Fruit fly (Drosophila melanogaster) whole organism, adult: ENCODE measurements around the gene ds.

Experiments
- CG11617 ChIP-seq: fragments of 200-800 bp; sonication (Bioruptor generic); optimal IDR thresholded peaks from 2 replicates; lab custom pipeline; 2017; ENCODE audit warnings: mild to moderate bottlenecking, missing biosample characterization, missing genetic modification reagents, missing genetic modification characterization
- CG12768 ChIP-seq: fragments of 200-800 bp; sonication (Bioruptor generic); optimal IDR thresholded peaks from 2 replicates; lab custom pipeline; 2017; ENCODE audit warnings: missing biosample characterization, missing genetic modification characterization, mild to moderate bottlenecking, moderate library complexity, missing genetic modification reagents
- CG14711 ChIP-seq: fragments of 200-800 bp; sonication (Bioruptor generic); optimal IDR thresholded peaks from 2 replicates; lab custom pipeline; 2018; ENCODE audit warnings: missing biosample characterization, mild to moderate bottlenecking, missing genetic modification characterization, moderate library complexity
- CG1620 ChIP-seq: fragments of 200-800 bp; sonication (Bioruptor generic); optimal IDR thresholded peaks from 2 replicates; lab custom pipeline; 2016; ENCODE audit warnings: missing biosample characterization, missing genetic modification characterization
- CG33017 ChIP-seq: fragments of 200-800 bp; sonication (Bioruptor generic); optimal IDR thresholded peaks from 2 replicates; lab custom pipeline; 2018; ENCODE audit warnings: missing biosample characterization, mild to moderate bottlenecking, missing genetic modification characterization, moderate library complexity
- CG5204 ChIP-seq: fragments of 200-800 bp; sonication (Bioruptor generic); optimal IDR thresholded peaks from 2 replicates; lab custom pipeline; 2016; ENCODE audit warnings: missing biosample characterization, missing genetic modification characterization
- CG7045 ChIP-seq: fragments of 200-800 bp; sonication (Bioruptor generic); optimal IDR thresholded peaks from 2 replicates; lab custom pipeline; 2017; ENCODE audit warnings: missing biosample characterization, mild to moderate bottlenecking, missing genetic modification characterization
- CG7101 ChIP-seq: fragments of 200-800 bp; sonication (Bioruptor generic); optimal IDR thresholded peaks from 2 replicates; lab custom pipeline; 2018; ENCODE audit warnings: missing biosample characterization, mild to moderate bottlenecking, missing genetic modification characterization, moderate library complexity
- Clk ChIP-seq: fragments of 200-800 bp; sonication (Bioruptor generic); optimal IDR thresholded peaks from 2 replicates; lab custom pipeline; 2017; ENCODE audit warnings: missing biosample characterization, missing genetic modification characterization
- Crg-1 ChIP-seq: fragments of 200-800 bp; sonication (Bioruptor generic); optimal IDR thresholded peaks from 2 replicates; lab custom pipeline; 2016; ENCODE audit warnings: missing biosample characterization, missing genetic modification characterization
- Hr96 ChIP-seq: fragments of 200-800 bp; sonication (Bioruptor generic); optimal IDR thresholded peaks from 2 replicates; lab custom pipeline; 2016; ENCODE audit warnings: missing biosample characterization, missing genetic modification characterization
- Mnt ChIP-seq: fragments of 200-800 bp; sonication (Bioruptor generic); optimal IDR thresholded peaks from 2 replicates; lab custom pipeline; 2016; ENCODE audit warnings: missing biosample characterization, mild to moderate bottlenecking, missing genetic modification characterization
- bab1 ChIP-seq: fragments of 200-800 bp; sonication (Bioruptor generic); optimal IDR thresholded peaks from 3 replicates; lab custom pipeline; 2019; ENCODE audit warnings: missing biosample characterization, mild to moderate bottlenecking, missing genetic modification characterization, moderate library complexity
- cic ChIP-seq: fragments of 200-800 bp; sonication (Bioruptor generic); optimal IDR thresholded peaks from 2 replicates; lab custom pipeline; 2017; ENCODE audit warnings: missing biosample characterization, mild to moderate bottlenecking, missing genetic modification characterization, moderate library complexity
- cnc ChIP-seq, 2 experiments: fragments of >200 bp; optimal IDR thresholded peaks; 2 replicates each; lab custom pipeline; 2017
- kay ChIP-seq: fragments of 200-800 bp; sonication (Bioruptor generic); peaks from one replicate; lab custom pipeline; 2016; ENCODE audit warnings: missing biosample characterization, missing genetic modification characterization, borderline replicate concordance
- ovo ChIP-seq: fragments of 200-800 bp; sonication (Bioruptor generic); optimal IDR thresholded peaks from 2 replicates; lab custom pipeline; 2016; ENCODE audit warnings: missing biosample characterization, missing genetic modification characterization
- pad ChIP-seq: fragments of 200-800 bp; sonication (Bioruptor generic); optimal IDR thresholded peaks from 3 replicates; lab custom pipeline; 2017; ENCODE audit warnings: missing biosample characterization, missing genetic modification characterization, mild to moderate bottlenecking, moderate library complexity, missing genetic modification reagents
- tj ChIP-seq: fragments of 200-800 bp; sonication (Bioruptor generic); optimal IDR thresholded peaks from 3 replicates; lab custom pipeline; 2017; ENCODE audit warnings: missing biosample characterization, mild to moderate bottlenecking, missing genetic modification characterization, moderate library complexity
- toe ChIP-seq: fragments of 200-800 bp; sonication (Bioruptor generic); optimal IDR thresholded peaks from 2 replicates; lab custom pipeline; 2016; ENCODE audit warnings: missing biosample characterization, missing genetic modification characterization

ds gene

dm6 chr2L:658007-658406 is 56.8 kb downstream of the ds start:
- no peak for TF ChIP-seq CG12768 (GFP tag; lab: Kevin White, UChicago)
- no peak for TF ChIP-seq CG33017 (tag; lab: Kevin White, UChicago)
- no peak for TF ChIP-seq toe (GFP tag; lab: Kevin White, UChicago)

- TF ChIP-seq tj, result no peak
- TF ChIP-seq kay (GFP tag; lab: Kevin White, UChicago), result no peak
- no peak for TF ChIP-seq CG33017 (tag; lab: Kevin White, UChicago)
- no peak for TF ChIP-seq CG12768 (GFP tag; lab: Kevin White, UChicago)
- TF ChIP-seq Crg-1, result no peak
- TF ChIP-seq CG7045, result no peak
- TF ChIP-seq CG7101 (tag; lab: Kevin White, UChicago), result no peak
- no peak for TF ChIP-seq CG1620 (GFP tag; lab: Kevin White, UChicago)
- TF ChIP-seq CG5204, result no peak
- no peak for TF ChIP-seq ovo (GFP tag; lab: Kevin White, UChicago)
- no peak for TF ChIP-seq pad (GFP tag; lab: Kevin White, UChicago)
- no peak for TF ChIP-seq Clk (GFP tag; lab: Kevin White, UChicago)
- no peak for TF ChIP-seq Hr96 (GFP tag; lab: Kevin White, UChicago)
- TF ChIP-seq cnc (optimal IDR thresholded peaks at IDR 0.05; lab: Kevin White, UChicago), result no peak
- TF ChIP-seq CG11617 (GFP tag; lab: Kevin White, UChicago), result no peak
- TF ChIP-seq CG14711, result no peak
These were observed 61.0 kb downstream of the ds start for dm6 chr2L:653784-654183.

- no peak for TF ChIP-seq cnc (optimal IDR thresholded peaks at IDR 0.05; lab: Kevin White, UChicago)
- no peak for TF ChIP-seq CG11617 (GFP tag; lab: Kevin White, UChicago)
- TF ChIP-seq CG14711, result no peak
- TF ChIP-seq Hr96 (GFP tag; lab: Kevin White, UChicago), result no peak
- TF ChIP-seq CG7101 (tag; lab: Kevin White, UChicago), result no peak
- TF ChIP-seq cic (GFP tag; lab: Kevin White, UChicago), result no peak
- TF ChIP-seq toe (GFP tag; lab: Kevin White, UChicago), result no peak
- no peak for TF ChIP-seq tj
- no peak for TF ChIP-seq ovo (GFP tag; lab: Kevin White, UChicago)
- TF ChIP-seq CG33017 (tag; lab: Kevin White, UChicago), result no peak
- TF ChIP-seq CG1620 (GFP tag; lab: Kevin White, UChicago), result no peak
- TF ChIP-seq bab1 (GFP tag; lab: Kevin White, UChicago), result no peak
- TF ChIP-seq Crg-1, result no peak
These were observed 63.9 kb downstream of the ds start for dm6 chr2L:650864-651263.

dm6 chr2L:647592-647991 is 67.2 kb downstream of the ds start:
- no peak for TF ChIP-seq CG7045
- TF ChIP-seq Clk (GFP tag; lab: Kevin White, UChicago), result no peak
- TF ChIP-seq CG1620 (GFP tag; lab: Kevin White, UChicago), result no peak
- TF ChIP-seq CG5204, result no peak
- TF ChIP-seq kay (GFP tag; lab: Kevin White, UChicago), result no peak
- TF ChIP-seq Hr96 (GFP tag; lab: Kevin White, UChicago), result no peak
- TF ChIP-seq pad (GFP tag; lab: Kevin White, UChicago), result no peak
- TF ChIP-seq ovo (GFP tag; lab: Kevin White, UChicago), result no peak
- TF ChIP-seq CG33017 (tag; lab: Kevin White, UChicago), result no peak
- TF ChIP-seq bab1 (GFP tag; lab: Kevin White, UChicago), result no peak
- no peak for TF ChIP-seq CG14711
- TF ChIP-seq toe (GFP tag; lab: Kevin White, UChicago), result no peak
- TF ChIP-seq Crg-1, result no peak
- no peak for TF ChIP-seq CG12768 (GFP tag; lab: Kevin White, UChicago)
- no peak for TF ChIP-seq CG7101 (tag; lab: Kevin White, UChicago)
- TF ChIP-seq tj, result no peak

- TF ChIP-seq CG1620 (GFP tag; lab: Kevin White, UChicago), result no peak
- no peak for TF ChIP-seq Hr96 (GFP tag; lab: Kevin White, UChicago)
- no peak for TF ChIP-seq Clk (GFP tag; lab: Kevin White, UChicago)
These were observed 68.3 kb downstream of the ds start for dm6 chr2L:646523-646922.

- TF ChIP-seq CG5204 (no peak), CG1620 (GFP tag; lab: Kevin White, UChicago) (no peak), Mnt (GFP tag; lab: Kevin White, UChicago) (no peak), CG12768 (GFP tag; lab: Kevin White, UChicago) (no peak), cic (GFP tag; lab: Kevin White, UChicago) (no peak), CG7101 (tag; lab: Kevin White, UChicago) (no peak), cnc (optimal IDR thresholded peaks at IDR 0.05; lab: Kevin White, UChicago) (no peak), tj (no peak), kay (GFP tag; lab: Kevin White, UChicago) (no peak), Clk (GFP tag; lab: Kevin White, UChicago) (no peak), bab1 (GFP tag; lab: Kevin White, UChicago) (no peak), CG33017 (tag; lab: Kevin White, UChicago) (no peak), pad (GFP tag; lab: Kevin White, UChicago) (no peak), CG7045 (no peak), Crg-1 (no peak), CG14711 (no peak), toe (GFP tag; lab: Kevin White, UChicago) (no peak), ovo (GFP tag; lab: Kevin White, UChicago) (no peak)
These were observed 78.3 kb downstream of the ds start for dm6 chr2L:636507-636906.

- no peak for TF ChIP-seq CG1620 (GFP tag; lab: Kevin White, UChicago)
- no peak for TF ChIP-seq tj
These were observed 80.6 kb downstream of the ds start for dm6 chr2L:634208-634614.
